Fruit fly (Drosophila melanogaster): ENCODE measurements around the gene ng3.

Gene ng3

dm6 chrX:3205887-3206794 lies 35.7 kb downstream of the ng3 start (continued):
- TF ChIP-seq dysf (GFP tag; IDR thresholded peaks at IDR 0.05) (peak; percentile 84), CG9817 (tag; optimal IDR thresholded peaks at IDR 0.05) (peak; percentile 48), NfI (GFP tag; optimal IDR thresholded peaks at IDR 0.05) (peak; percentile 51), CG1024 (GFP tag; IDR thresholded peaks at IDR 0.05) (peak; percentile 45; the same call in 1 of the 2 replicates), Antp (GFP tag; optimal IDR thresholded peaks at IDR 0.05) (peak; percentile 81), ara (GFP tag; IDR thresholded peaks at IDR 0.05) (peak; percentile 33; the same call in 1 of the 2 replicates), Dp (GFP tag; optimal IDR thresholded peaks at IDR 0.05) (no peak), CG18011 (GFP tag; optimal IDR thresholded peaks at IDR 0.05) (peak; percentile 32), Aef1 (GFP tag; IDR thresholded peaks at IDR 0.05) (peak; percentile 63), CG9797 (GFP tag; optimal IDR thresholded peaks at IDR 0.05) (no peak), sob (GFP tag; IDR thresholded peaks at IDR 0.05) (peak; percentile 76), CG14965 (GFP tag; optimal IDR thresholded peaks at IDR 0.05; ENCODE audit: borderline replicate concordance) (peak; percentile 25), CG31441 (GFP tag; IDR thresholded peaks at IDR 0.05) (peak; percentile 57), amos (GFP tag; IDR thresholded peaks at IDR 0.05; ENCODE audit: partially characterized antibody) (no peak), Trl (optimal IDR thresholded peaks at IDR 0.05) (peak in 1 of 2 experiments; percentile 3), Trl (GFP tag; optimal IDR thresholded peaks at IDR 0.05) (peak; percentile 81), CG7372 (GFP tag; IDR thresholded peaks at IDR 0.05) (peak; percentile 59; the same call in 1 of the 2 replicates), CG4404 (GFP tag; IDR thresholded peaks at IDR 0.05) (no peak), sisA (GFP tag; IDR thresholded peaks at IDR 0.05) (peak; percentile 43), Kr (GFP tag; optimal IDR thresholded peaks at IDR 0.05) (no peak), Sry-β (GFP tag; optimal IDR thresholded peaks at IDR 0.05) (no peak), fd96Cb (tag; optimal IDR thresholded peaks at IDR 0.05) (peak; percentile 47), hbn (GFP tag; IDR thresholded peaks at IDR 0.05; ENCODE audit: partially characterized antibody) (no peak), dm (GFP tag; optimal IDR thresholded peaks at IDR 0.05) (no peak), wor (GFP tag; IDR thresholded peaks at IDR 0.05) (peak; percentile 36; the same call in 1 of the 2 replicates), hth (optimal IDR thresholded peaks at IDR 0.05) (no peak), CG11456 (GFP tag; IDR thresholded peaks at IDR 0.05) (peak; percentile 68; the same call in 2 of the 3 replicates), Mrtf (GFP tag; IDR thresholded peaks at IDR 0.05) (peak; percentile 63; the same call in 2 of the 3 replicates), usp (GFP tag; optimal IDR thresholded peaks at IDR 0.05) (no peak), vvl (GFP tag; IDR thresholded peaks at IDR 0.05) (no peak; the same call in 1 of the 2 replicates), vnd (GFP tag; IDR thresholded peaks at IDR 0.05; ENCODE audit: partially characterized antibody) (no peak), bowl (GFP tag; IDR thresholded peaks at IDR 0.05) (peak; percentile 41; the same call in 1 of the 2 replicates), HLH3B (GFP tag; IDR thresholded peaks at IDR 0.05) (peak; percentile 73), bsh (GFP tag; optimal IDR thresholded peaks at IDR 0.05) (peak in 1 of 2 experiments; percentile 67), chm (GFP tag; IDR thresholded peaks at IDR 0.05) (no peak; the same call in 1 of the 2 replicates), tna (GFP tag; IDR thresholded peaks at IDR 0.05; ENCODE audit: partially characterized antibody) (no peak), CG32772 (GFP tag; IDR thresholded peaks at IDR 0.05) (peak; percentile 77), unpg (GFP tag; optimal IDR thresholded peaks at IDR 0.05) (peak; percentile 55), CG43689 (GFP tag; IDR thresholded peaks at IDR 0.05) (peak; percentile 53), Stat92E (GFP tag; optimal IDR thresholded peaks at IDR 0.05) (no peak), CG11695 (GFP tag; IDR thresholded peaks at IDR 0.05) (peak; percentile 78), CkIIα-i1 (GFP tag; IDR thresholded peaks at IDR 0.05) (peak; percentile 28; the same call in 1 of the 2 replicates), CG30403 (GFP tag; optimal IDR thresholded peaks at IDR 0.05) (peak; percentile 55), fd102C (GFP tag; optimal IDR thresholded peaks at IDR 0.05) (no peak), CG2678 (tag; optimal IDR thresholded peaks at IDR 0.05) (peak; percentile 77), gt (GFP tag; IDR thresholded peaks at IDR 0.05) (0 out of 2 replicates have a peak, but pooled peaks have one; percentile 49), CG13424 (tag; optimal IDR thresholded peaks at IDR 0.05) (peak; percentile 64), CG12104 (GFP tag; optimal IDR thresholded peaks at IDR 0.05) (no peak)
